Worm (Caenorhabditis elegans): ENCODE results near the gene fbxa-209.
"Not testable (repeated sequence)": the region's sequence is repeated elsewhere in the genome, so short reads cannot be mapped to it uniquely, and the experiment has no call there.

- not testable (repeated sequence) for TF ChIP-seq F37B4.10 (GFP tag; IDR thresholded peaks at IDR 0.05); attf-5 (GFP tag; optimal IDR thresholded peaks at IDR 0.05); ets-4 (GFP tag; optimal IDR thresholded peaks at IDR 0.05); ama-1 (optimal IDR thresholded peaks at IDR 0.05); ama-1 (GFP tag; optimal IDR thresholded peaks at IDR 0.05); tbp1 (GFP tag; optimal IDR thresholded peaks at IDR 0.05); mxl-1 (tag; optimal IDR thresholded peaks at IDR 0.05); ceh-91 (GFP tag; IDR thresholded peaks at IDR 0.05); Y56A3A.18 (GFP tag; IDR thresholded peaks at IDR 0.05); C06A6.2 (GFP tag; conservative IDR thresholded peaks at IDR 0.05); die-1 (tag; optimal IDR thresholded peaks at IDR 0.05); F33H1.4 (GFP tag; IDR thresholded peaks at IDR 0.05); attf-3 (GFP tag; conservative IDR thresholded peaks at IDR 0.05)
These were observed 6.8 kb upstream of the fbxa-209 start for ce11 chrV:15433654-15434053.
